Worm (Caenorhabditis elegans): ENCODE data around the gene unc-76.

unc-76 gene

DNA sequence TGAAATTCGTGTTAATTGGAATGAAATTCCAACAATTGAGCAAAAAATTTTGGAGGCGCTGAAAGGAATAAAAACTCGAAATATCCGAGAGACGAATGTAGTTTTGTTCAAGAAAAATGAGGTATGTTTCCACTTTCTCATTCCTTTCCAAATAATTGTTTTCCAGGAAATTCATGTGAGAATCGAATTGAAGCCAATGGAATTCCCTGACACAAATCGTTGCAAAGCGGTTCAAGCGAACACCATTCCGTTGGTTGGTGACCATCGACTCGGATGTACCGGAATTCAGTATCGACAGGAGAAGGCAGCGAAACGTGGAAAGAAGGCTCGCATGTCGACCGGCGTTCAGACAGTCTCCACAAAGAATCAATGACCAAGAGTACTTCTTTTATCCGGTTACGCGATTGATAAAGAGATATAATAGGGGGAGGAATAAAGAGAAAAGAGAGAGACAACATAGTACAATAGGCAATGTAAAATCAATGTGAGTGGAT lies 15.2 kb upstream of the unc-76 start:
- TF ChIP-seq med-1 (GFP tag; optimal IDR thresholded peaks at IDR 0.05; ENCODE audit: insufficient read depth) (no peak), tab-1 (GFP tag; IDR thresholded peaks at IDR 0.05) (no peak), klf-2 (GFP tag; conservative IDR thresholded peaks at IDR 0.05) (no peak), ztf-23 (GFP tag; IDR thresholded peaks at IDR 0.05) (no peak), cog-1 (tag; optimal IDR thresholded peaks at IDR 0.05) (no peak), T22C8.4 (GFP tag; IDR thresholded peaks at IDR 0.05) (no peak), flt-1 (GFP tag; IDR thresholded peaks at IDR 0.05) (no peak), ref-1 (GFP tag; conservative IDR thresholded peaks at IDR 0.05) (no peak)

DNA sequence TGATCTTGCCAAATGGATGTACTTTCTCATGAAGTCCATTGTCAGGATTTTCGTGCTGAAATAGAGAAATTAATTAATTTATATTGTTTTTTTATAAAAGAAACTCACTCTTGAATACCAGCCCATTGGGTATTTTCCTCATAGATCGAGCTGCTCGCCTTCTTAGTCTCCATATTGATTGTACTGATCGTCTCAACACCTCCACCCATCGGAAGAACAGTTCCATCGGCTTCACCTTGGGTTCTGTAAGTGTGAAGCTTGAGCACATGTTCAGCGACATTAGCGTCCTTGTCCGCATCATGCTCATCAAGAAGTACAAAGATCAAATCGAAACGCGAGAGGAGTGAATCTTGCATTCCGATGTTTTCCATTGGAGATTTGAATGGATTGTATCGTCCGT lies 13.8 kb upstream of the unc-76 start:
- TF ChIP-seq ztf-23 (GFP tag; IDR thresholded peaks at IDR 0.05) (no peak), ztf-29 (GFP tag; IDR thresholded peaks at IDR 0.05) (no peak), cog-1 (tag; optimal IDR thresholded peaks at IDR 0.05) (no peak), klf-2 (GFP tag; conservative IDR thresholded peaks at IDR 0.05) (no peak), tab-1 (GFP tag; IDR thresholded peaks at IDR 0.05) (no peak), ref-1 (GFP tag; conservative IDR thresholded peaks at IDR 0.05) (no peak), med-1 (GFP tag; optimal IDR thresholded peaks at IDR 0.05; ENCODE audit: insufficient read depth) (no peak), T22C8.4 (GFP tag; IDR thresholded peaks at IDR 0.05) (no peak), flt-1 (GFP tag; IDR thresholded peaks at IDR 0.05) (no peak)

ce11 chrV:15058423-15058822 lies 13.1 kb upstream of the unc-76 start:
- no peak for TF ChIP-seq klf-2 (GFP tag; conservative IDR thresholded peaks at IDR 0.05)
- no peak for TF ChIP-seq med-1 (GFP tag; optimal IDR thresholded peaks at IDR 0.05; ENCODE audit: insufficient read depth)
- no peak for TF ChIP-seq ztf-23 (GFP tag; IDR thresholded peaks at IDR 0.05)
- TF ChIP-seq ref-1 (GFP tag; conservative IDR thresholded peaks at IDR 0.05), result no peak
- TF ChIP-seq tab-1 (GFP tag; IDR thresholded peaks at IDR 0.05), result no peak
- TF ChIP-seq ztf-29 (GFP tag; IDR thresholded peaks at IDR 0.05), result no peak
- no peak for TF ChIP-seq flt-1 (GFP tag; IDR thresholded peaks at IDR 0.05)
- TF ChIP-seq cog-1 (tag; optimal IDR thresholded peaks at IDR 0.05), result no peak
- TF ChIP-seq T22C8.4 (GFP tag; IDR thresholded peaks at IDR 0.05), result no peak

DNA sequence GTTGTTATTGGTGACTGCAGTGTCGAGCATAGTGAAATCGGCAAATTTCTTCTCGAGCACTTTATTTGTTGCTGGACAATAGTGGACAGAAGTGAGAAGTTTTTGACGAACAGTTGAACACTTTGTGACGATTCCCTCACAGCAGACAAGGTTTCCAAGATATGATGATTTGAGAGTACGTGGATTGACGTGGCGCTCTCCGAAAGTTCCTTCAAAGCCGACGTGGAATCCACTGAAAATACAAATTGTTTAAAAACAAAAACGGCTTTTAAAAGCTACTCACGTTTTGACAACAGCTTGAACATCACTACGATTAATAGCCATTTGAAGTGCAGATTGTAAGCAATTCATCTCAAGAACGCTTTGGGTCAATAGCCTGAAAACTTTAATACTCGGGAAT lies 12.6 kb upstream of the unc-76 start:
- TF ChIP-seq ref-1 (GFP tag; conservative IDR thresholded peaks at IDR 0.05) (no peak), cog-1 (tag; optimal IDR thresholded peaks at IDR 0.05) (no peak), ztf-23 (GFP tag; IDR thresholded peaks at IDR 0.05) (no peak), med-1 (GFP tag; optimal IDR thresholded peaks at IDR 0.05; ENCODE audit: insufficient read depth) (no peak), flt-1 (GFP tag; IDR thresholded peaks at IDR 0.05) (no peak), T22C8.4 (GFP tag; IDR thresholded peaks at IDR 0.05) (no peak), tab-1 (GFP tag; IDR thresholded peaks at IDR 0.05) (no peak), klf-2 (GFP tag; conservative IDR thresholded peaks at IDR 0.05) (no peak), ztf-29 (GFP tag; IDR thresholded peaks at IDR 0.05) (no peak)

DNA sequence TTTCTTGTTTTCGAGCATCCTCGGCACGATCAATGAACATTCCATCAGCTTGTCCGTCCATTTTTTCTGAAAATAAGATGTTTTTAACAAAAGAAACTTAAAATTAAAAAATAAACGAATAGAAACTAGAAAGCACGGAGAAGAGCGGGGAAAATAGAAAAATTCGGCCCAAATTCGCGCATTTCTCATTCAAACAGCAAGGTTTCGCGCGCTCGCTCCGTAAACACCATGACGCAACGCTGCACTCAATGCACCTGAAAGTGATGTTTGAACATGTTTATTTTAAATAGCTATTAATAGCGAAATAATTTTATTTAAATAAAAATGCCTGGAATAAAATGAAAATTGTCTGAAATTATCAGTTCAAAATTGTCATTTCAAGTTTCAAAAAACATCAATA lies 12.0 kb upstream of the unc-76 start, which contains the start of the genes mcm-3 and C25D7.15:
Gene mcm-3, minus strand, starts transcription at position 66 of the 400 bp plus-strand sequence.
Gene C25D7.15, plus strand, starts transcription at position 275 of the 400 bp plus-strand sequence.
- TF ChIP-seq tab-1 (GFP tag; IDR thresholded peaks at IDR 0.05), result no peak

- no peak for TF ChIP-seq T22C8.4 (GFP tag; IDR thresholded peaks at IDR 0.05)
- TF ChIP-seq cog-1 (tag; optimal IDR thresholded peaks at IDR 0.05), result no peak
- no peak for TF ChIP-seq ref-1 (GFP tag; conservative IDR thresholded peaks at IDR 0.05)
- no peak for TF ChIP-seq flt-1 (GFP tag; IDR thresholded peaks at IDR 0.05)
- no peak for TF ChIP-seq klf-2 (GFP tag; conservative IDR thresholded peaks at IDR 0.05)
- TF ChIP-seq tab-1 (GFP tag; IDR thresholded peaks at IDR 0.05), result no peak
- TF ChIP-seq ztf-23 (GFP tag; IDR thresholded peaks at IDR 0.05), result no peak
- no peak for TF ChIP-seq ztf-29 (GFP tag; IDR thresholded peaks at IDR 0.05)
- TF ChIP-seq med-1 (GFP tag; optimal IDR thresholded peaks at IDR 0.05; ENCODE audit: insufficient read depth), result no peak
Observed at ce11 chrV:15060595-15060994, 11.0 kb upstream of the unc-76 start.

ce11 chrV:15063987-15064386 lies 7.6 kb upstream of the unc-76 start, which contains the start of gene rap-2:
Gene rap-2, minus strand, starts transcription at chrV:15064087.
- TF ChIP-seq klf-2 (GFP tag; conservative IDR thresholded peaks at IDR 0.05) (no peak), ref-1 (GFP tag; conservative IDR thresholded peaks at IDR 0.05) (no peak), cog-1 (tag; optimal IDR thresholded peaks at IDR 0.05) (no peak), flt-1 (GFP tag; IDR thresholded peaks at IDR 0.05) (no peak)

ce11 chrV:15065068-15065744 lies 6.4 kb upstream of the unc-76 start, which contains the start of gene C25D7.9:
Gene C25D7.9, plus strand, starts transcription at chrV:15065135.
- peak; percentile 82 for TF ChIP-seq T22C8.4 (GFP tag; IDR thresholded peaks at IDR 0.05)
- TF ChIP-seq ztf-23 (GFP tag; IDR thresholded peaks at IDR 0.05), result no peak

- no peak for TF ChIP-seq ztf-23 (GFP tag; IDR thresholded peaks at IDR 0.05)
Observed at ce11 chrV:15065837-15066348, 5.7 kb upstream of the unc-76 start, which contains the start of gene otub-1. Gene otub-1, plus strand, starts transcription at chrV:15066298.

- TF ChIP-seq cog-1 (tag; optimal IDR thresholded peaks at IDR 0.05) (no peak), T22C8.4 (GFP tag; IDR thresholded peaks at IDR 0.05) (no peak), ref-1 (GFP tag; conservative IDR thresholded peaks at IDR 0.05) (no peak), ztf-23 (GFP tag; IDR thresholded peaks at IDR 0.05) (no peak), ztf-29 (GFP tag; IDR thresholded peaks at IDR 0.05) (no peak), tab-1 (GFP tag; IDR thresholded peaks at IDR 0.05) (no peak), med-1 (GFP tag; optimal IDR thresholded peaks at IDR 0.05; ENCODE audit: insufficient read depth) (no peak), flt-1 (GFP tag; IDR thresholded peaks at IDR 0.05) (no peak), klf-2 (GFP tag; conservative IDR thresholded peaks at IDR 0.05) (no peak)
Observed at ce11 chrV:15067165-15067564, 4.4 kb upstream of the unc-76 start, which contains the start of gene C25D7.10. Gene C25D7.10, plus strand, starts transcription at chrV:15067465.

Measured in whole organism, midembryonic.